Fruit fly (Drosophila melanogaster) Kc167 (cell line): ENCODE data around the gene Cpr65Av.
"Not testable (repeated sequence)": the region's sequence is repeated elsewhere in the genome, so short reads cannot be mapped to it uniquely, and the experiment has no call there.

ENCODE experiments used
- Myc ChIP-seq: fragments of >200 bp; optimal IDR thresholded peaks from 2 replicates; lab custom pipeline; 2017; ENCODE audit warnings: missing external identifiers
- Sin3A ChIP-seq: fragments of >200 bp; optimal IDR thresholded peaks from 2 replicates; lab custom pipeline; 2018; ENCODE audit warnings: missing external identifiers
- h ChIP-seq: fragments of >200 bp; optimal IDR thresholded peaks from 3 replicates; lab custom pipeline; 2018; ENCODE audit warnings: missing external identifiers
- insv ChIP-seq: fragments of >200 bp; optimal IDR thresholded peaks from 3 replicates; lab custom pipeline; 2018; ENCODE audit warnings: missing external identifiers
- psq ChIP-seq: fragments of >200 bp; optimal IDR thresholded peaks from 2 replicates; lab custom pipeline; 2017; ENCODE audit warnings: missing external identifiers
- ttk ChIP-seq: sonication (Bioruptor generic); optimal IDR thresholded peaks from 2 replicates; lab custom pipeline; 2017; ENCODE audit warnings: missing external identifiers

Cpr65Av gene

dm6 chr3L:6157327-6158032 is 17.7 kb upstream of the Cpr65Av start, which contains the start of gene CG13297:
Gene CG13297, minus strand, starts transcription at chr3L:6157377.
- TF ChIP-seq insv (lab: Kevin White, UChicago): no peak
- no peak for TF ChIP-seq psq (lab: Kevin White, UChicago)
- TF ChIP-seq ttk (lab: Kevin White, UChicago): no peak
- no peak for TF ChIP-seq h (lab: Kevin White, UChicago)
- no peak for TF ChIP-seq Myc (lab: Kevin White, UChicago)
- TF ChIP-seq Sin3A (lab: Kevin White, UChicago): no peak

dm6 chr3L:6154951-6155394 is 15.2 kb upstream of the Cpr65Av start:
- TF ChIP-seq Sin3A (lab: Kevin White, UChicago) (no peak), ttk (lab: Kevin White, UChicago) (no peak), Myc (lab: Kevin White, UChicago) (no peak), psq (lab: Kevin White, UChicago) (no peak), h (lab: Kevin White, UChicago) (no peak), insv (lab: Kevin White, UChicago) (no peak)

dm6 chr3L:6152531-6152930 is 12.8 kb upstream of the Cpr65Av start, which contains the start of gene Acp65Aa:
Gene Acp65Aa, minus strand, starts transcription at chr3L:6152745.
- no peak for TF ChIP-seq insv (lab: Kevin White, UChicago)
- no peak for TF ChIP-seq Sin3A (lab: Kevin White, UChicago)
- TF ChIP-seq ttk (lab: Kevin White, UChicago): no peak
- TF ChIP-seq Myc (lab: Kevin White, UChicago): no peak
- TF ChIP-seq psq (lab: Kevin White, UChicago): no peak
- no peak for TF ChIP-seq h (lab: Kevin White, UChicago)

dm6 chr3L:6150757-6151354 is 11.1 kb upstream of the Cpr65Av start, which contains the start of the genes Cpr65Ax2 and Lcp65Aa:
Gene Cpr65Ax2, minus strand, starts transcription at chr3L:6150857.
Gene Lcp65Aa, plus strand, starts transcription at chr3L:6151304.
- not testable (repeated sequence) for TF ChIP-seq psq, Myc, insv (lab: Kevin White, UChicago)

dm6 chr3L:6149248-6149647 is 9.5 kb upstream of the Cpr65Av start, which contains the start of gene Lcp65Ab1:
Gene Lcp65Ab1, plus strand, starts transcription at chr3L:6149548.
- TF ChIP-seq Sin3A, Myc, h (lab: Kevin White, UChicago): not testable (repeated sequence)

dm6 chr3L:6147887-6148286 is 8.1 kb upstream of the Cpr65Av start, which contains the start of gene Cpr65Ax1:
Gene Cpr65Ax1, minus strand, starts transcription at chr3L:6147987.
- TF ChIP-seq h, Sin3A, Myc (lab: Kevin White, UChicago): not testable (repeated sequence)

dm6 chr3L:6146374-6146773 is 6.6 kb upstream of the Cpr65Av start, which contains the start of gene Lcp65Ab2:
Gene Lcp65Ab2, plus strand, starts transcription at chr3L:6146674.
- TF ChIP-seq psq, h, ttk (lab: Kevin White, UChicago): not testable (repeated sequence)

dm6 chr3L:6144769-6145220 is 5.0 kb upstream of the Cpr65Av start, which contains the start of gene Lcp65Ac:
Gene Lcp65Ac, plus strand, starts transcription at chr3L:6144819.
- TF ChIP-seq insv (lab: Kevin White, UChicago) (no peak), psq (lab: Kevin White, UChicago) (no peak), ttk (lab: Kevin White, UChicago) (no peak), h (lab: Kevin White, UChicago) (no peak), Myc (lab: Kevin White, UChicago) (no peak), Sin3A (lab: Kevin White, UChicago) (no peak)

- TF ChIP-seq Sin3A (lab: Kevin White, UChicago): no peak
- no peak for TF ChIP-seq h (lab: Kevin White, UChicago)
- TF ChIP-seq insv (lab: Kevin White, UChicago): no peak
- TF ChIP-seq psq (lab: Kevin White, UChicago): no peak
- no peak for TF ChIP-seq Myc (lab: Kevin White, UChicago)
- TF ChIP-seq ttk (lab: Kevin White, UChicago): no peak
Observed at dm6 chr3L:6143188-6143755, 3.5 kb upstream of the Cpr65Av start, which contains the start of gene Lcp65Ad. Gene Lcp65Ad, plus strand, starts transcription at chr3L:6143395.

- TF ChIP-seq insv (lab: Kevin White, UChicago) (no peak), Myc (lab: Kevin White, UChicago) (no peak), ttk (lab: Kevin White, UChicago) (no peak), psq (lab: Kevin White, UChicago) (no peak), Sin3A (lab: Kevin White, UChicago) (no peak), h (lab: Kevin White, UChicago) (no peak)
Observed at dm6 chr3L:6142313-6142712, 2.5 kb upstream of the Cpr65Av start, which contains the start of gene Cpr65Aw. Gene Cpr65Aw, minus strand, starts transcription at chr3L:6142413.

- TF ChIP-seq psq (lab: Kevin White, UChicago): no peak
- no peak for TF ChIP-seq insv (lab: Kevin White, UChicago)
- no peak for TF ChIP-seq Myc (lab: Kevin White, UChicago)
- no peak for TF ChIP-seq ttk (lab: Kevin White, UChicago)
- TF ChIP-seq h (lab: Kevin White, UChicago): no peak
Observed at dm6 chr3L:6141538-6141937, 1.8 kb upstream of the Cpr65Av start.
